Fruit fly (Drosophila melanogaster): ENCODE measurements around the gene CG17839.

Gene CG17839

DNA sequence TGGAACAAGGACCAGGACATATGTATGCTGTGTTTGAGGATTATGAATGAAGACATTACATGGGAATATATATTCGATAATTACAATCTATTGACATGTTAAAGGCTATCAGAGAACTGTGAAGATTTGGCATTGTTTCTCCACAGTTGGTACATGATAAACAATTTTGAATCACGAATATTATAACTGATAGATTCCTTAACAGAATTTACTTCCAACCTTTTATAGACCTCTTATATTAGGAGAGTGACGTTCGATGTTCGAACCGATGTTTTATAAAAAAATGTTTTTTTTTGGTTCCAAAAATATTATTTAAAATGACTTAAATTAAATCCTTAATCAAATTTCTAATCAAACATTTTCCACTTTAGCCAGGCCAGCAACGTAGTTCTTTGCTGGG, 98.6 kb downstream of the CG17839 start, which contains the start of gene DCX-EMAP:
Gene DCX-EMAP (plus strand): TSS at position 301 of the 400 bp plus-strand sequence.
- TF ChIP-seq CG8301 (tag; optimal IDR thresholded peaks at IDR 0.05) (no peak), CG15710 (tag; optimal IDR thresholded peaks at IDR 0.05) (no peak), CG34367 (tag; optimal IDR thresholded peaks at IDR 0.05) (no peak), CG12605 (GFP tag; IDR thresholded peaks at IDR 0.05) (no peak), Pif1B (GFP tag; optimal IDR thresholded peaks at IDR 0.05) (no peak), fd96Ca (GFP tag; IDR thresholded peaks at IDR 0.05) (no peak), CG8159 (tag; optimal IDR thresholded peaks at IDR 0.05) (no peak), Ets98B (GFP tag; IDR thresholded peaks at IDR 0.05) (no peak), gl (tag; optimal IDR thresholded peaks at IDR 0.05) (no peak), CG9948 (tag; optimal IDR thresholded peaks at IDR 0.05) (no peak), rn (GFP tag; IDR thresholded peaks at IDR 0.05) (no peak), EcR (GFP tag; optimal IDR thresholded peaks at IDR 0.05) (no peak), CG13204 (GFP tag; optimal IDR thresholded peaks at IDR 0.05) (no peak), CG14655 (GFP tag; optimal IDR thresholded peaks at IDR 0.05) (no peak), CG10348 (GFP tag; IDR thresholded peaks at IDR 0.05) (no peak), CG4496 (GFP tag; IDR thresholded peaks at IDR 0.05) (no peak), CG17806 (tag; optimal IDR thresholded peaks at IDR 0.05) (no peak), CG32121 (GFP tag; IDR thresholded peaks at IDR 0.05) (no peak), D1 (tag; optimal IDR thresholded peaks at IDR 0.05) (no peak)

DNA sequence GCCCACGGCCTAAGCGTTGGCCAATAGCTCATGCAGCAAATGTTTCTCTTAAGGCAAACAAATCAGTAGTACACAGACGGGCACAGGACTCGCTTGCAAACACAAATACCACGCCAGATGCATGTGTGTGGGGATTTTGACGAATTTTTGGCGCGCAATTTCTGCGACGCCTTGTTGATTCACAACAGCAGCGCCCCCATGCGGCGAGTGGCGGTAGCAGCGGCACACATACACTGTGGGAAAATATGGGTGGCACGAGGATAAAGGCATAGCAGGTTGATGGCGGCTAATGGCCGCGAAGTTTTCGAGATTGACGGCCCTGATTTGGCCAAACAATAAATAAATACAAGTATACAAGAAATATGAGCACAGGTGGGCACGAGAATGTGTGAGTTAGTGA, 120.7 kb downstream of the CG17839 start:
- TF ChIP-seq CG9948 (tag; optimal IDR thresholded peaks at IDR 0.05) (no peak), CG34367 (tag; optimal IDR thresholded peaks at IDR 0.05) (no peak), gl (tag; optimal IDR thresholded peaks at IDR 0.05) (no peak), rn (GFP tag; IDR thresholded peaks at IDR 0.05) (no peak), Ets98B (GFP tag; IDR thresholded peaks at IDR 0.05) (no peak), CG15710 (tag; optimal IDR thresholded peaks at IDR 0.05) (no peak), CG13204 (GFP tag; optimal IDR thresholded peaks at IDR 0.05) (no peak), Snoo (tag; optimal IDR thresholded peaks at IDR 0.05) (no peak), CG4496 (GFP tag; IDR thresholded peaks at IDR 0.05) (no peak), Pif1B (GFP tag; optimal IDR thresholded peaks at IDR 0.05) (no peak), CG8301 (tag; optimal IDR thresholded peaks at IDR 0.05) (no peak), CG14655 (GFP tag; optimal IDR thresholded peaks at IDR 0.05) (no peak), CG12605 (GFP tag; IDR thresholded peaks at IDR 0.05) (no peak), EcR (GFP tag; optimal IDR thresholded peaks at IDR 0.05) (no peak), fd96Ca (GFP tag; IDR thresholded peaks at IDR 0.05) (no peak), Pif1A (GFP tag; optimal IDR thresholded peaks at IDR 0.05) (no peak), CG10348 (GFP tag; IDR thresholded peaks at IDR 0.05) (no peak), CG8159 (tag; optimal IDR thresholded peaks at IDR 0.05) (no peak), CG32121 (GFP tag; IDR thresholded peaks at IDR 0.05) (no peak), CG17806 (tag; optimal IDR thresholded peaks at IDR 0.05) (no peak)

Data from whole organism, pupa.